Worm (Caenorhabditis elegans) whole organism, L1 larva: ENCODE results near the gene ZK470.6.

Source experiments
- C04F5.9 ChIP-seq: sonication (generic microtip); optimal IDR thresholded peaks from 2 replicates; lab custom pipeline; 2016; ENCODE audit warnings: missing genetic modification characterization, missing compliant biosample characterization
- C16A3.4 ChIP-seq: fragments of 150-350 bp; optimal IDR thresholded peaks from 2 replicates; lab custom pipeline; 2014; ENCODE audit warnings: missing biosample characterization, missing genetic modification characterization
- C34B4.2 ChIP-seq: sonication (generic microtip); optimal IDR thresholded peaks from 2 replicates; lab custom pipeline; 2017; ENCODE audit warnings: mild to moderate bottlenecking, missing genetic modification characterization, missing compliant biosample characterization
- F16B12.6 ChIP-seq: fragments of 150-350 bp; optimal IDR thresholded peaks from 2 replicates; lab custom pipeline; 2014; ENCODE audit warnings: missing biosample characterization, missing genetic modification characterization
- Y116A8C.19 ChIP-seq: sonication (generic microtip); optimal IDR thresholded peaks from 2 replicates; lab custom pipeline; 2016; ENCODE audit warnings: missing compliant biosample characterization, missing genetic modification characterization, borderline replicate concordance
- aha-1 ChIP-seq: fragments of 150-350 bp; optimal IDR thresholded peaks from 2 replicates; lab custom pipeline; 2014; ENCODE audit warnings: missing biosample characterization, missing genetic modification characterization
- alr-1 ChIP-seq: fragments of 200-800 bp; sonication (Bioruptor generic); optimal IDR thresholded peaks from 2 replicates; lab custom pipeline; 2018; ENCODE audit warnings: borderline replicate concordance, mild to moderate bottlenecking, missing genetic modification characterization, missing compliant biosample characterization
- ama-1 ChIP-seq: fragments of 150-350 bp; optimal IDR thresholded peaks from 2 replicates; lab custom pipeline; 2014
- blmp-1 ChIP-seq: fragments of 150-350 bp; optimal IDR thresholded peaks from 2 replicates; lab custom pipeline; 2014; ENCODE audit warnings: missing biosample characterization, missing genetic modification characterization
- ceh-8 ChIP-seq: fragments of 200-800 bp; sonication (Bioruptor generic); optimal IDR thresholded peaks from 2 replicates; lab custom pipeline; 2018; ENCODE audit warnings: mild to moderate bottlenecking, missing genetic modification characterization, moderate library complexity, missing compliant biosample characterization
- ceh-82 ChIP-seq, 3 experiments: fragments of 150-350 bp in 1 of 3; sonication (generic microtip) in 2 of 3; optimal IDR thresholded peaks; 2 replicates each; lab custom pipeline; 2014 to 2017; ENCODE audit warnings: missing biosample characterization in 3 of 3, missing genetic modification characterization in 3 of 3
- egl-13 ChIP-seq: sonication (generic microtip); optimal IDR thresholded peaks from 2 replicates; lab custom pipeline; 2016; ENCODE audit warnings: missing genotype, missing genetic modification reagents, missing genetic modification characterization, missing compliant biosample characterization
- egl-27 ChIP-seq, 2 experiments: fragments of 150-350 bp in 1 of 2; sonication (generic microtip); optimal IDR thresholded peaks; 3 replicates each; lab custom pipeline; 2017 to 2018; ENCODE audit warnings: missing biosample characterization in 2 of 2, missing genetic modification characterization in 2 of 2, missing genetic modification reagents in 2 of 2
- elt-3 ChIP-seq, 6 experiments: fragments of 150-350 bp in 1 of 6; sonication (generic microtip); optimal IDR thresholded peaks; 2 replicates each; lab custom pipeline; 2017 to 2018; ENCODE audit warnings: missing biosample characterization in 6 of 6, missing genetic modification characterization in 6 of 6, inconsistent platforms in 1 of 6
- ets-5 ChIP-seq: fragments of 200-800 bp; sonication (Bioruptor generic); IDR thresholded peaks from 2 replicates; pipeline ENCODE4 v1.3.6; 2022; ENCODE audit warnings: missing genetic modification characterization, missing compliant biosample characterization
- fkh-10 ChIP-seq: sonication (generic microtip); optimal IDR thresholded peaks from 2 replicates; lab custom pipeline; 2017; ENCODE audit warnings: missing biosample characterization, missing genetic modification reagents, missing genetic modification characterization
- fkh-4 ChIP-seq: sonication (generic microtip); optimal IDR thresholded peaks from 2 replicates; lab custom pipeline; 2016; ENCODE audit warnings: missing compliant biosample characterization, missing genetic modification characterization, borderline replicate concordance
- fos-1 ChIP-seq: fragments of 150-350 bp; optimal IDR thresholded peaks from 2 replicates; lab custom pipeline; 2014; ENCODE audit warnings: missing biosample characterization, missing genetic modification characterization
- grh-1 ChIP-seq: fragments of 200-800 bp; sonication (Bioruptor generic); IDR thresholded peaks from 2 replicates; pipeline ENCODE4 v1.3.6; 2022; ENCODE audit warnings: missing genetic modification reagents, missing genetic modification characterization, missing compliant biosample characterization
- hpl-2 ChIP-seq: fragments of 150-350 bp; optimal IDR thresholded peaks from 2 replicates; lab custom pipeline; 2014; ENCODE audit warnings: missing biosample characterization, missing genetic modification reagents, missing genetic modification characterization
- isw-1 ChIP-seq: fragments of 200-800 bp; sonication (Bioruptor generic); IDR thresholded peaks from 2 replicates; pipeline ENCODE4 v1.3.6; 2022; ENCODE audit warnings: missing genetic modification characterization, missing compliant biosample characterization
- jun-1 ChIP-seq: fragments of 150-350 bp; optimal IDR thresholded peaks from 2 replicates; lab custom pipeline; 2014; ENCODE audit warnings: missing biosample characterization, missing genetic modification reagents, missing genetic modification characterization
- lin-13 ChIP-seq: fragments of 150-350 bp; optimal IDR thresholded peaks from 2 replicates; lab custom pipeline; 2014; ENCODE audit warnings: missing biosample characterization, missing genetic modification reagents, missing genetic modification characterization
- lin-14 ChIP-seq: fragments of 200-800 bp; sonication (Bioruptor generic); optimal IDR thresholded peaks from 2 replicates; lab custom pipeline; 2018; ENCODE audit warnings: mild to moderate bottlenecking, missing genetic modification characterization, moderate library complexity, missing compliant biosample characterization
- lin-35 ChIP-seq, 2 experiments: fragments of 150-350 bp; optimal IDR thresholded peaks; 2 replicates each; lab custom pipeline; 2014; ENCODE audit warnings: missing biosample characterization in 2 of 2, missing genetic modification characterization in 2 of 2, missing genetic modification reagents in 2 of 2
- lsy-2 ChIP-seq, 2 experiments: fragments of 150-350 bp; optimal IDR thresholded peaks; 2 replicates each; lab custom pipeline; 2014; ENCODE audit warnings: missing biosample characterization in 2 of 2, missing genetic modification characterization in 2 of 2
- mef-2 ChIP-seq: fragments of 150-350 bp; optimal IDR thresholded peaks from 2 replicates; lab custom pipeline; 2014; ENCODE audit warnings: missing biosample characterization, missing genetic modification characterization
- nhr-12 ChIP-seq: sonication (generic microtip); optimal IDR thresholded peaks from 2 replicates; lab custom pipeline; 2017; ENCODE audit warnings: missing biosample characterization, missing genetic modification characterization
- nhr-19 ChIP-seq: fragments of 200-800 bp; sonication (Bioruptor generic); conservative IDR thresholded peaks from 2 replicates; pipeline ENCODE4 v1.3.6; 2022; ENCODE audit warnings: missing genetic modification characterization, missing compliant biosample characterization
- nhr-237 ChIP-seq: fragments of 150-350 bp; optimal IDR thresholded peaks from 2 replicates; lab custom pipeline; 2014; ENCODE audit warnings: missing biosample characterization, missing genetic modification characterization
- nhr-28 ChIP-seq: fragments of 150-350 bp; optimal IDR thresholded peaks from 2 replicates; lab custom pipeline; 2014; ENCODE audit warnings: missing biosample characterization, missing genetic modification characterization
- nhr-47 ChIP-seq: sonication (generic microtip); optimal IDR thresholded peaks from 2 replicates; lab custom pipeline; 2016; ENCODE audit warnings: mild to moderate bottlenecking, missing genetic modification characterization, moderate library complexity, missing compliant biosample characterization
- nhr-71 ChIP-seq: sonication (generic microtip); optimal IDR thresholded peaks from 2 replicates; lab custom pipeline; 2016; ENCODE audit warnings: mild to moderate bottlenecking, missing genetic modification characterization, moderate library complexity, missing compliant biosample characterization
- nhr-76 ChIP-seq: sonication (generic microtip); optimal IDR thresholded peaks from 2 replicates; lab custom pipeline; 2017; ENCODE audit warnings: missing biosample characterization, missing genetic modification characterization
- nhr-85 ChIP-seq: sonication (generic microtip); peaks from one replicate; lab custom pipeline; 2016; ENCODE audit warnings: missing genetic modification characterization, inconsistent platforms, missing compliant biosample characterization
- pqm-1 ChIP-seq: sonication (generic microtip); optimal IDR thresholded peaks from 3 replicates; lab custom pipeline; 2017; ENCODE audit warnings: missing biosample characterization, missing genetic modification characterization
- rnt-1 ChIP-seq: sonication (generic microtip); optimal IDR thresholded peaks from 2 replicates; lab custom pipeline; 2016; ENCODE audit warnings: mild to moderate bottlenecking, missing genetic modification characterization, moderate library complexity, missing compliant biosample characterization
- skn-1 ChIP-seq: fragments of 150-350 bp; optimal IDR thresholded peaks from 2 replicates; lab custom pipeline; 2014; ENCODE audit warnings: missing biosample characterization, missing genetic modification characterization
- sox-4 ChIP-seq: sonication (generic microtip); optimal IDR thresholded peaks from 2 replicates; lab custom pipeline; 2016; ENCODE audit warnings: missing genetic modification characterization, missing compliant biosample characterization
- sptf-1 ChIP-seq: fragments of 150-350 bp; optimal IDR thresholded peaks from 2 replicates; lab custom pipeline; 2014; ENCODE audit warnings: missing biosample characterization, missing genetic modification characterization
- sup-37 ChIP-seq: fragments of 200-800 bp; sonication (Bioruptor generic); optimal IDR thresholded peaks from 2 replicates; lab custom pipeline; 2018; ENCODE audit warnings: mild to moderate bottlenecking, missing genetic modification characterization, missing compliant biosample characterization
- swsn-7 ChIP-seq: sonication (generic microtip); optimal IDR thresholded peaks from 2 replicates; lab custom pipeline; 2016; ENCODE audit warnings: missing genetic modification characterization, missing compliant biosample characterization
- tbx-2 ChIP-seq: sonication (generic microtip); optimal IDR thresholded peaks from 2 replicates; lab custom pipeline; 2016; ENCODE audit warnings: missing genetic modification characterization, missing compliant biosample characterization
- tlp-1 ChIP-seq: fragments of 150-350 bp; optimal IDR thresholded peaks from 2 replicates; lab custom pipeline; 2014; ENCODE audit warnings: missing biosample characterization, missing genetic modification characterization
- unc-130 ChIP-seq: fragments of 150-350 bp; optimal IDR thresholded peaks from 2 replicates; lab custom pipeline; 2017; ENCODE audit warnings: missing biosample characterization, missing genetic modification characterization, inconsistent platforms
- unc-86 ChIP-seq: sonication (generic microtip); optimal IDR thresholded peaks from 2 replicates; lab custom pipeline; 2016; ENCODE audit warnings: missing genetic modification characterization, missing compliant biosample characterization
- unc-98 ChIP-seq: fragments of 200-800 bp; sonication (Bioruptor generic); IDR thresholded peaks from 2 replicates; pipeline ENCODE4 v1.3.6; 2022; ENCODE audit warnings: missing genetic modification characterization, missing compliant biosample characterization
- zag-1 ChIP-seq: fragments of 150-350 bp; optimal IDR thresholded peaks from 2 replicates; lab custom pipeline; 2014; ENCODE audit warnings: missing biosample characterization, missing genetic modification characterization
- zip-4 ChIP-seq: fragments of 200-800 bp; sonication (Bioruptor generic); optimal IDR thresholded peaks from 2 replicates; lab custom pipeline; 2018; ENCODE audit warnings: mild to moderate bottlenecking, missing genetic modification characterization, moderate library complexity, missing compliant biosample characterization
- ztf-11 ChIP-seq, 2 experiments: sonication (generic microtip); optimal IDR thresholded peaks; 2 replicates each; lab custom pipeline; 2016 to 2017; ENCODE audit warnings: missing genetic modification characterization in 2 of 2, missing biosample characterization in 1 of 2, missing compliant biosample characterization in 1 of 2

ZK470.6 gene

ce11 chrX:4192235-4192634 lies 14.9 kb upstream of the ZK470.6 start:
- TF ChIP-seq fkh-10 (GFP tag; lab: Kevin White, UChicago) (no peak), unc-98 (GFP tag; lab: Robert Waterston, UW) (no peak), nhr-85 (peak; percentile 16), swsn-7 (tag; lab: Kevin White, UChicago) (no peak), jun-1 (tag; lab: Kevin White, UChicago) (no peak)

- TF ChIP-seq isw-1 (GFP tag; lab: Robert Waterston, UW): peak; percentile 90
- peak; percentile 74 to 87 for TF ChIP-seq egl-27 (tag; optimal IDR thresholded peaks at IDR 0.05; lab: Kevin White, UChicago)
- TF ChIP-seq lin-13 (GFP tag; lab: Kevin White, UChicago): peak; percentile 78
- TF ChIP-seq jun-1 (tag; lab: Kevin White, UChicago): peak; percentile 88
- peak; percentile 90 for TF ChIP-seq unc-86 (tag; lab: Kevin White, UChicago)
- TF ChIP-seq Y116A8C.19 (tag; lab: Kevin White, UChicago): no peak
- TF ChIP-seq aha-1: no peak
- peak; percentile 91 for TF ChIP-seq grh-1 (GFP tag; lab: Robert Waterston, UW)
- TF ChIP-seq lsy-2 (tag; optimal IDR thresholded peaks at IDR 0.05; lab: Kevin White, UChicago): peak; percentile 87 to 90
- peak; percentile 91 for TF ChIP-seq fos-1
- TF ChIP-seq unc-130 (tag; lab: Kevin White, UChicago): no peak
- TF ChIP-seq sup-37 (GFP tag; lab: Kevin White, UChicago): peak; percentile 3
- TF ChIP-seq mef-2 (tag; lab: Kevin White, UChicago): peak; percentile 71
- TF ChIP-seq skn-1 (tag; lab: Kevin White, UChicago): peak; percentile 87
- TF ChIP-seq fkh-4: no peak
- peak; percentile 82 for TF ChIP-seq C16A3.4 (tag; lab: Kevin White, UChicago)
- TF ChIP-seq lin-14 (GFP tag; lab: Kevin White, UChicago): peak; percentile 98
- peak; percentile 31 for TF ChIP-seq F16B12.6 (tag; lab: Kevin White, UChicago)
- TF ChIP-seq nhr-71 (tag; lab: Kevin White, UChicago): peak; percentile 96
- TF ChIP-seq nhr-12 (tag; lab: Kevin White, UChicago): no peak
- TF ChIP-seq nhr-47 (tag; lab: Kevin White, UChicago): peak; percentile 94
- TF ChIP-seq nhr-28: no peak
- TF ChIP-seq swsn-7 (tag; lab: Kevin White, UChicago): peak; percentile 94
- TF ChIP-seq rnt-1: peak; percentile 94
- TF ChIP-seq ceh-82 (tag; optimal IDR thresholded peaks at IDR 0.05; lab: Kevin White, UChicago): peak; percentile 81 to 96 (median 94)
- TF ChIP-seq nhr-237 (tag; lab: Kevin White, UChicago): peak; percentile 91
- peak in 4 of 6 experiments; percentile 19 to 86 (median 79) for TF ChIP-seq elt-3 (tag; optimal IDR thresholded peaks at IDR 0.05; lab: Kevin White, UChicago)
- no peak for TF ChIP-seq alr-1 (tag; lab: Kevin White, UChicago)
- TF ChIP-seq lin-35 (GFP tag; optimal IDR thresholded peaks at IDR 0.05; lab: Kevin White, UChicago): peak; percentile 77 to 88
- TF ChIP-seq blmp-1 (tag; lab: Kevin White, UChicago): peak; percentile 80
- peak; percentile 83 for TF ChIP-seq fkh-10 (GFP tag; lab: Kevin White, UChicago)
- peak; percentile 58 for TF ChIP-seq sox-4
- peak; percentile 14 for TF ChIP-seq ceh-8 (GFP tag; lab: Kevin White, UChicago)
- TF ChIP-seq zip-4 (GFP tag; lab: Kevin White, UChicago): peak; percentile 48
- peak in 1 of 2 experiments; percentile 70 for TF ChIP-seq ztf-11 (tag; optimal IDR thresholded peaks at IDR 0.05; lab: Kevin White, UChicago)
- no peak for TF ChIP-seq zag-1 (tag; lab: Kevin White, UChicago)
- TF ChIP-seq nhr-85: peak; percentile 96
- no peak for TF ChIP-seq ets-5 (GFP tag; lab: Robert Waterston, UW)
- TF ChIP-seq egl-13 (tag; lab: Kevin White, UChicago): peak; percentile 75
- TF ChIP-seq tlp-1 (tag; lab: Kevin White, UChicago): no peak
- no peak for TF ChIP-seq nhr-76 (tag; lab: Kevin White, UChicago)
- TF ChIP-seq ama-1 (lab: Kevin White, UChicago): peak; percentile 44
- peak; percentile 41 for TF ChIP-seq C04F5.9 (tag; lab: Kevin White, UChicago)
- no peak for TF ChIP-seq sptf-1 (tag; lab: Kevin White, UChicago)
- peak; percentile 90 for TF ChIP-seq nhr-19 (GFP tag; lab: Robert Waterston, UW)
- TF ChIP-seq hpl-2 (GFP tag; lab: Kevin White, UChicago): no peak
- no peak for TF ChIP-seq C34B4.2 (tag; lab: Kevin White, UChicago)
- TF ChIP-seq pqm-1 (tag; lab: Kevin White, UChicago): no peak
- TF ChIP-seq tbx-2 (tag; lab: Kevin White, UChicago): peak; percentile 95
Measured at ce11 chrX:4190537-4191144, 13.3 kb upstream of the ZK470.6 start, which contains the start of gene vha-12. TSS of gene vha-12 (plus strand) at chrX:4191094.
